Fruit fly (Drosophila melanogaster) whole organism: ENCODE measurements around the gene CG8003.

Experiments
- CG8478 ChIP-seq: fragments of >200 bp; optimal IDR thresholded peaks from 2 replicates; lab custom pipeline; 2018; ENCODE audit warnings: inconsistent platforms
- Dll ChIP-seq: fragments of >200 bp; optimal IDR thresholded peaks from 2 replicates; lab custom pipeline; 2017
- EcR ChIP-seq, 2 experiments: fragments of >200 bp; optimal IDR thresholded peaks; 2 replicates each; lab custom pipeline; 2017; ENCODE audit warnings: missing biosample characterization in 2 of 2, missing genetic modification characterization in 2 of 2, missing genetic modification reagents in 2 of 2
- pan ChIP-seq: fragments of >200 bp; optimal IDR thresholded peaks from 2 replicates; lab custom pipeline; 2017
- psq ChIP-seq: fragments of >200 bp; optimal IDR thresholded peaks from 2 replicates; lab custom pipeline; 2017
- usp ChIP-seq: fragments of >200 bp; optimal IDR thresholded peaks from 2 replicates; lab custom pipeline; 2017; ENCODE audit warnings: missing biosample characterization, missing genetic modification characterization, mixed read lengths

Gene CG8003

dm6 chr3L:10678545-10679067, 17.3 kb downstream of the CG8003 start:
- TF ChIP-seq Dll (lab: Kevin White, UChicago) (no peak), psq (lab: Kevin White, UChicago) (no peak), pan (lab: Kevin White, UChicago) (no peak), EcR (GFP tag; optimal IDR thresholded peaks at IDR 0.05; lab: Kevin White, UChicago) (no peak), usp (GFP tag; lab: Kevin White, UChicago) (no peak), CG8478 (lab: Kevin White, UChicago) (no peak)

- no peak for TF ChIP-seq psq (lab: Kevin White, UChicago)
- no peak for TF ChIP-seq usp (GFP tag; lab: Kevin White, UChicago)
- no peak for TF ChIP-seq EcR (GFP tag; optimal IDR thresholded peaks at IDR 0.05; lab: Kevin White, UChicago)
- TF ChIP-seq CG8478 (lab: Kevin White, UChicago) = no peak
- TF ChIP-seq pan (lab: Kevin White, UChicago) = no peak
- TF ChIP-seq Dll (lab: Kevin White, UChicago) = no peak
These were observed 18.5 kb downstream of the CG8003 start for dm6 chr3L:10679711-10680154.

- no peak for TF ChIP-seq CG8478 (lab: Kevin White, UChicago)
- no peak for TF ChIP-seq usp (GFP tag; lab: Kevin White, UChicago)
- no peak for TF ChIP-seq EcR (GFP tag; optimal IDR thresholded peaks at IDR 0.05; lab: Kevin White, UChicago)
- TF ChIP-seq psq (lab: Kevin White, UChicago) = no peak
- no peak for TF ChIP-seq pan (lab: Kevin White, UChicago)
- no peak for TF ChIP-seq Dll (lab: Kevin White, UChicago)
These were observed 18.9 kb downstream of the CG8003 start for dm6 chr3L:10680177-10680576.

dm6 chr3L:10680728-10681306, 19.5 kb downstream of the CG8003 start:
- no peak for TF ChIP-seq pan (lab: Kevin White, UChicago)
- TF ChIP-seq Dll (lab: Kevin White, UChicago) = no peak
- no peak for TF ChIP-seq CG8478 (lab: Kevin White, UChicago)
- TF ChIP-seq usp (GFP tag; lab: Kevin White, UChicago) = no peak
- no peak for TF ChIP-seq EcR (GFP tag; optimal IDR thresholded peaks at IDR 0.05; lab: Kevin White, UChicago)
- no peak for TF ChIP-seq psq (lab: Kevin White, UChicago)

dm6 chr3L:10681814-10682213, 20.5 kb downstream of the CG8003 start:
- TF ChIP-seq usp (GFP tag; lab: Kevin White, UChicago) = no peak
- peak; percentile 99 for TF ChIP-seq Dll (lab: Kevin White, UChicago)
- TF ChIP-seq pan (lab: Kevin White, UChicago) = no peak
- TF ChIP-seq EcR (GFP tag; optimal IDR thresholded peaks at IDR 0.05; lab: Kevin White, UChicago) = no peak
- no peak for TF ChIP-seq psq (lab: Kevin White, UChicago)
- TF ChIP-seq CG8478 (lab: Kevin White, UChicago) = peak; percentile 17

- TF ChIP-seq psq (lab: Kevin White, UChicago) (no peak), CG8478 (lab: Kevin White, UChicago) (no peak), EcR (GFP tag; optimal IDR thresholded peaks at IDR 0.05; lab: Kevin White, UChicago) (no peak), Dll (lab: Kevin White, UChicago) (no peak), usp (GFP tag; lab: Kevin White, UChicago) (no peak), pan (lab: Kevin White, UChicago) (no peak)
These were observed 21.6 kb downstream of the CG8003 start for dm6 chr3L:10682725-10683367.

dm6 chr3L:10683899-10684340, 22.6 kb downstream of the CG8003 start:
- no peak for TF ChIP-seq Dll (lab: Kevin White, UChicago)

- TF ChIP-seq psq (lab: Kevin White, UChicago) (no peak), CG8478 (lab: Kevin White, UChicago) (no peak), usp (GFP tag; lab: Kevin White, UChicago) (no peak), pan (lab: Kevin White, UChicago) (no peak), Dll (lab: Kevin White, UChicago) (no peak), EcR (GFP tag; optimal IDR thresholded peaks at IDR 0.05; lab: Kevin White, UChicago) (no peak)
These were observed 23.2 kb downstream of the CG8003 start for dm6 chr3L:10684492-10684891.

dm6 chr3L:10686625-10687024, 25.4 kb downstream of the CG8003 start:
- no peak for TF ChIP-seq CG8478 (lab: Kevin White, UChicago)
- no peak for TF ChIP-seq pan (lab: Kevin White, UChicago)
- TF ChIP-seq EcR (GFP tag; optimal IDR thresholded peaks at IDR 0.05; lab: Kevin White, UChicago) = no peak
- TF ChIP-seq psq (lab: Kevin White, UChicago) = no peak
- TF ChIP-seq Dll (lab: Kevin White, UChicago) = no peak
- no peak for TF ChIP-seq usp (GFP tag; lab: Kevin White, UChicago)

- TF ChIP-seq pan (lab: Kevin White, UChicago) (no peak), EcR (GFP tag; optimal IDR thresholded peaks at IDR 0.05; lab: Kevin White, UChicago) (no peak), usp (GFP tag; lab: Kevin White, UChicago) (no peak), psq (lab: Kevin White, UChicago) (no peak), Dll (lab: Kevin White, UChicago) (no peak), CG8478 (lab: Kevin White, UChicago) (no peak)
These were observed 29.7 kb downstream of the CG8003 start, which contains the start of gene CG11811 for dm6 chr3L:10690904-10691408. Gene CG11811 (plus strand): TSS chr3L:10691024.
